Worm (Caenorhabditis elegans) whole organism, L1 larva: ENCODE data around the gene srx-73.

Experiments used
- Y116A8C.19 ChIP-seq: sonication (generic microtip); optimal IDR thresholded peaks from 2 replicates; lab custom pipeline; 2016; ENCODE audit warnings: missing compliant biosample characterization, missing genetic modification characterization, borderline replicate concordance
- aha-1 ChIP-seq: fragments of 150-350 bp; optimal IDR thresholded peaks from 2 replicates; lab custom pipeline; 2014; ENCODE audit warnings: missing biosample characterization, missing genetic modification characterization
- alr-1 ChIP-seq: fragments of 200-800 bp; sonication (Bioruptor generic); optimal IDR thresholded peaks from 2 replicates; lab custom pipeline; 2018; ENCODE audit warnings: borderline replicate concordance, mild to moderate bottlenecking, missing genetic modification characterization, missing compliant biosample characterization
- aly-2 ChIP-seq: fragments of 150-350 bp; optimal IDR thresholded peaks from 2 replicates; lab custom pipeline; 2014; ENCODE audit warnings: missing biosample characterization, missing genetic modification characterization
- ceh-63 ChIP-seq: fragments of 200-800 bp; sonication (Bioruptor generic); optimal IDR thresholded peaks from 2 replicates; lab custom pipeline; 2018; ENCODE audit warnings: mild to moderate bottlenecking, missing genetic modification characterization, missing compliant biosample characterization
- ceh-8 ChIP-seq: fragments of 200-800 bp; sonication (Bioruptor generic); optimal IDR thresholded peaks from 2 replicates; lab custom pipeline; 2018; ENCODE audit warnings: mild to moderate bottlenecking, missing genetic modification characterization, moderate library complexity, missing compliant biosample characterization
- ceh-82 ChIP-seq, 3 experiments: fragments of 150-350 bp in 1 of 3; sonication (generic microtip) in 2 of 3; optimal IDR thresholded peaks; 2 replicates each; lab custom pipeline; 2014 to 2017; ENCODE audit warnings: missing biosample characterization in 3 of 3, missing genetic modification characterization in 3 of 3
- dpl-1 ChIP-seq, 3 experiments: fragments of 150-350 bp in 2 of 3; sonication (generic microtip) in 1 of 3; optimal IDR thresholded peaks; 2 replicates each; lab custom pipeline; 2014 to 2017; ENCODE audit warnings: missing biosample characterization in 3 of 3, missing genetic modification characterization in 3 of 3, missing genetic modification reagents in 3 of 3
- efl-1 ChIP-seq, 4 experiments: fragments of 150-350 bp; optimal IDR thresholded peaks in 3 of 4; peaks in 1 of 4; 1 replicate in 1 of 4; 2 replicates in 3 of 4; lab custom pipeline; 2014; ENCODE audit warnings: missing biosample characterization in 2 of 4, missing genetic modification characterization in 2 of 4, missing genetic modification reagents in 2 of 4
- egl-27 ChIP-seq, 2 experiments: fragments of 150-350 bp in 1 of 2; sonication (generic microtip); optimal IDR thresholded peaks; 3 replicates each; lab custom pipeline; 2017 to 2018; ENCODE audit warnings: missing biosample characterization in 2 of 2, missing genetic modification characterization in 2 of 2, missing genetic modification reagents in 2 of 2
- elt-3 ChIP-seq, 6 experiments: fragments of 150-350 bp in 1 of 6; sonication (generic microtip); optimal IDR thresholded peaks; 2 replicates each; lab custom pipeline; 2017 to 2018; ENCODE audit warnings: missing biosample characterization in 6 of 6, missing genetic modification characterization in 6 of 6, inconsistent platforms in 1 of 6
- fkh-10 ChIP-seq: sonication (generic microtip); optimal IDR thresholded peaks from 2 replicates; lab custom pipeline; 2017; ENCODE audit warnings: missing biosample characterization, missing genetic modification reagents, missing genetic modification characterization
- fkh-8 ChIP-seq: sonication (generic microtip); optimal IDR thresholded peaks from 2 replicates; lab custom pipeline; 2016; ENCODE audit warnings: mild to moderate bottlenecking, missing genetic modification characterization, missing compliant biosample characterization
- fos-1 ChIP-seq: fragments of 150-350 bp; optimal IDR thresholded peaks from 2 replicates; lab custom pipeline; 2014; ENCODE audit warnings: missing biosample characterization, missing genetic modification characterization
- grh-1 ChIP-seq: fragments of 200-800 bp; sonication (Bioruptor generic); IDR thresholded peaks from 2 replicates; pipeline ENCODE4 v1.3.6; 2022; ENCODE audit warnings: missing genetic modification reagents, missing genetic modification characterization, missing compliant biosample characterization
- hlh-17 ChIP-seq: fragments of 200-800 bp; sonication (Bioruptor generic); optimal IDR thresholded peaks from 2 replicates; lab custom pipeline; 2018; ENCODE audit warnings: missing genetic modification characterization, mild to moderate bottlenecking, missing compliant biosample characterization, moderate library complexity, borderline replicate concordance
- irx-1 ChIP-seq: sonication (generic microtip); optimal IDR thresholded peaks from 2 replicates; lab custom pipeline; 2016; ENCODE audit warnings: missing genetic modification characterization, missing compliant biosample characterization
- lin-14 ChIP-seq: fragments of 200-800 bp; sonication (Bioruptor generic); optimal IDR thresholded peaks from 2 replicates; lab custom pipeline; 2018; ENCODE audit warnings: mild to moderate bottlenecking, missing genetic modification characterization, moderate library complexity, missing compliant biosample characterization
- lin-15B ChIP-seq: fragments of 150-350 bp; sonication (generic microtip); optimal IDR thresholded peaks from 3 replicates; lab custom pipeline; 2014; ENCODE audit warnings: missing biosample characterization, missing genetic modification characterization
- lin-35 ChIP-seq, 2 experiments: fragments of 150-350 bp; optimal IDR thresholded peaks; 2 replicates each; lab custom pipeline; 2014; ENCODE audit warnings: missing biosample characterization in 2 of 2, missing genetic modification characterization in 2 of 2, missing genetic modification reagents in 2 of 2
- lin-39 ChIP-seq: fragments of 150-350 bp; optimal IDR thresholded peaks from 2 replicates; lab custom pipeline; 2014; ENCODE audit warnings: missing biosample characterization, missing genetic modification reagents, missing genetic modification characterization
- lir-3 ChIP-seq: sonication (generic microtip); optimal IDR thresholded peaks from 2 replicates; lab custom pipeline; 2016; ENCODE audit warnings: mild to moderate bottlenecking, missing genetic modification characterization, moderate library complexity, missing compliant biosample characterization; ENCODE audit not compliant: poor library complexity
- lsy-2 ChIP-seq, 2 experiments: fragments of 150-350 bp; optimal IDR thresholded peaks; 2 replicates each; lab custom pipeline; 2014; ENCODE audit warnings: missing biosample characterization in 2 of 2, missing genetic modification characterization in 2 of 2
- mef-2 ChIP-seq: fragments of 150-350 bp; optimal IDR thresholded peaks from 2 replicates; lab custom pipeline; 2014; ENCODE audit warnings: missing biosample characterization, missing genetic modification characterization
- mep-1 ChIP-seq: fragments of 150-350 bp; optimal IDR thresholded peaks from 2 replicates; lab custom pipeline; 2014; ENCODE audit warnings: missing biosample characterization, missing genetic modification characterization
- nhr-11 ChIP-seq: fragments of 150-350 bp; optimal IDR thresholded peaks from 2 replicates; lab custom pipeline; 2014; ENCODE audit warnings: missing biosample characterization, missing genetic modification characterization
- nhr-12 ChIP-seq: sonication (generic microtip); optimal IDR thresholded peaks from 2 replicates; lab custom pipeline; 2017; ENCODE audit warnings: missing biosample characterization, missing genetic modification characterization
- nhr-19 ChIP-seq: fragments of 200-800 bp; sonication (Bioruptor generic); conservative IDR thresholded peaks from 2 replicates; pipeline ENCODE4 v1.3.6; 2022; ENCODE audit warnings: missing genetic modification characterization, missing compliant biosample characterization
- nhr-20 ChIP-seq: sonication (generic microtip); optimal IDR thresholded peaks from 2 replicates; lab custom pipeline; 2016; ENCODE audit warnings: mild to moderate bottlenecking, missing genetic modification characterization, missing compliant biosample characterization
- nhr-28 ChIP-seq: fragments of 150-350 bp; optimal IDR thresholded peaks from 2 replicates; lab custom pipeline; 2014; ENCODE audit warnings: missing biosample characterization, missing genetic modification characterization
- nhr-47 ChIP-seq: sonication (generic microtip); optimal IDR thresholded peaks from 2 replicates; lab custom pipeline; 2016; ENCODE audit warnings: mild to moderate bottlenecking, missing genetic modification characterization, moderate library complexity, missing compliant biosample characterization
- nhr-71 ChIP-seq: sonication (generic microtip); optimal IDR thresholded peaks from 2 replicates; lab custom pipeline; 2016; ENCODE audit warnings: mild to moderate bottlenecking, missing genetic modification characterization, moderate library complexity, missing compliant biosample characterization
- nhr-76 ChIP-seq: sonication (generic microtip); optimal IDR thresholded peaks from 2 replicates; lab custom pipeline; 2017; ENCODE audit warnings: missing biosample characterization, missing genetic modification characterization
- nhr-77 ChIP-seq: fragments of 150-350 bp; optimal IDR thresholded peaks from 2 replicates; lab custom pipeline; 2014; ENCODE audit warnings: missing biosample characterization, missing genetic modification characterization
- nhr-84 ChIP-seq: sonication (generic microtip); optimal IDR thresholded peaks from 2 replicates; lab custom pipeline; 2017; ENCODE audit warnings: missing biosample characterization, missing genetic modification characterization
- nhr-85 ChIP-seq: sonication (generic microtip); peaks from one replicate; lab custom pipeline; 2016; ENCODE audit warnings: missing genetic modification characterization, inconsistent platforms, missing compliant biosample characterization
- skn-1 ChIP-seq: fragments of 150-350 bp; optimal IDR thresholded peaks from 2 replicates; lab custom pipeline; 2014; ENCODE audit warnings: missing biosample characterization, missing genetic modification characterization
- snpc-4 ChIP-seq: fragments of 150-350 bp; optimal IDR thresholded peaks from 2 replicates; lab custom pipeline; 2014; ENCODE audit warnings: missing biosample characterization, missing genetic modification characterization
- swsn-7 ChIP-seq: sonication (generic microtip); optimal IDR thresholded peaks from 2 replicates; lab custom pipeline; 2016; ENCODE audit warnings: missing genetic modification characterization, missing compliant biosample characterization
- tbx-2 ChIP-seq: sonication (generic microtip); optimal IDR thresholded peaks from 2 replicates; lab custom pipeline; 2016; ENCODE audit warnings: missing genetic modification characterization, missing compliant biosample characterization
- tlp-1 ChIP-seq: fragments of 150-350 bp; optimal IDR thresholded peaks from 2 replicates; lab custom pipeline; 2014; ENCODE audit warnings: missing biosample characterization, missing genetic modification characterization
- unc-30 ChIP-seq: sonication (generic microtip); optimal IDR thresholded peaks from 2 replicates; lab custom pipeline; 2017; ENCODE audit warnings: missing biosample characterization, missing genetic modification characterization
- unc-62 ChIP-seq: fragments of 150-350 bp; optimal IDR thresholded peaks from 2 replicates; lab custom pipeline; 2014; ENCODE audit warnings: missing biosample characterization, missing genetic modification reagents, missing genetic modification characterization
- unc-98 ChIP-seq: fragments of 200-800 bp; sonication (Bioruptor generic); IDR thresholded peaks from 2 replicates; pipeline ENCODE4 v1.3.6; 2022; ENCODE audit warnings: missing genetic modification characterization, missing compliant biosample characterization
- vab-15 ChIP-seq: sonication (generic microtip); optimal IDR thresholded peaks from 2 replicates; lab custom pipeline; 2017; ENCODE audit warnings: missing genotype, mild to moderate bottlenecking, missing genetic modification characterization, missing compliant biosample characterization
- xbp-1 ChIP-seq: sonication (generic microtip); optimal IDR thresholded peaks from 2 replicates; lab custom pipeline; 2016; ENCODE audit warnings: missing genetic modification characterization, missing compliant biosample characterization
- zip-4 ChIP-seq: fragments of 200-800 bp; sonication (Bioruptor generic); optimal IDR thresholded peaks from 2 replicates; lab custom pipeline; 2018; ENCODE audit warnings: mild to moderate bottlenecking, missing genetic modification characterization, moderate library complexity, missing compliant biosample characterization
- ztf-4 ChIP-seq: fragments of 150-350 bp; optimal IDR thresholded peaks from 2 replicates; lab custom pipeline; 2014; ENCODE audit warnings: missing biosample characterization, missing genetic modification characterization

The srx-73 gene

ce11 chrV:4694466-4695092 is 29.0 kb upstream of the srx-73 start (continued):
- peak; percentile 55 for TF ChIP-seq nhr-11 (tag; lab: Kevin White, UChicago)
- TF ChIP-seq mep-1 (tag; lab: Kevin White, UChicago), result no peak
- TF ChIP-seq lsy-2 (tag; optimal IDR thresholded peaks at IDR 0.05; lab: Kevin White, UChicago), result peak; percentile 9 to 62
- peak; percentile 68 for TF ChIP-seq vab-15 (tag; lab: Kevin White, UChicago)
- peak; percentile 57 for TF ChIP-seq lir-3 (tag; lab: Kevin White, UChicago)
- peak; percentile 35 for TF ChIP-seq nhr-20 (tag; lab: Kevin White, UChicago)
- TF ChIP-seq irx-1, result no peak
- peak; percentile 24 for TF ChIP-seq ztf-4 (tag; lab: Kevin White, UChicago)
- peak; percentile 27 for TF ChIP-seq lin-39 (tag; lab: Kevin White, UChicago)
- no peak for TF ChIP-seq aly-2 (tag; lab: Kevin White, UChicago)
- no peak for TF ChIP-seq efl-1 (optimal IDR thresholded peaks at IDR 0.05; lab: Kevin White, UChicago)
- TF ChIP-seq efl-1 (GFP tag; optimal IDR thresholded peaks at IDR 0.05 in 1 of 2; lab: Kevin White, UChicago), result peak in 1 of 2 experiments; percentile 84
- TF ChIP-seq fkh-8 (tag; lab: Kevin White, UChicago), result no peak
- no peak for TF ChIP-seq nhr-77 (tag; lab: Kevin White, UChicago)
- TF ChIP-seq snpc-4 (tag; lab: Kevin White, UChicago), result no peak
- TF ChIP-seq nhr-85 (tag; lab: Kevin White, UChicago), result peak; percentile 66
- no peak for TF ChIP-seq lin-15B (tag; lab: Kevin White, UChicago)
- TF ChIP-seq fos-1 (tag; lab: Kevin White, UChicago), result no peak

- TF ChIP-seq tbx-2 (tag; lab: Kevin White, UChicago) (peak; percentile 46), vab-15 (tag; lab: Kevin White, UChicago) (no peak), egl-27 (tag; optimal IDR thresholded peaks at IDR 0.05; lab: Kevin White, UChicago) (no peak), snpc-4 (tag; lab: Kevin White, UChicago) (no peak), ceh-63 (no peak), nhr-71 (peak; percentile 64), grh-1 (GFP tag; lab: Robert Waterston, UW) (no peak), lir-3 (tag; lab: Kevin White, UChicago) (no peak), nhr-19 (GFP tag; lab: Robert Waterston, UW) (peak; percentile 39; the same call in 1 of the 2 replicates), elt-3 (tag; optimal IDR thresholded peaks at IDR 0.05; lab: Kevin White, UChicago) (no peak), efl-1 (optimal IDR thresholded peaks at IDR 0.05; lab: Kevin White, UChicago) (no peak), efl-1 (GFP tag; optimal IDR thresholded peaks at IDR 0.05 in 1 of 2; lab: Kevin White, UChicago) (no peak), nhr-28 (tag; lab: Kevin White, UChicago) (no peak), ztf-4 (tag; lab: Kevin White, UChicago) (no peak), mef-2 (tag; lab: Kevin White, UChicago) (no peak), unc-98 (GFP tag; lab: Robert Waterston, UW) (no peak), dpl-1 (GFP tag; optimal IDR thresholded peaks at IDR 0.05; lab: Kevin White, UChicago) (no peak), alr-1 (tag; lab: Kevin White, UChicago) (no peak), aha-1 (tag; lab: Kevin White, UChicago) (no peak), nhr-85 (tag; lab: Kevin White, UChicago) (no peak), irx-1 (no peak), nhr-76 (tag; lab: Kevin White, UChicago) (no peak), zip-4 (GFP tag; lab: Kevin White, UChicago) (no peak), fkh-10 (no peak), nhr-77 (tag; lab: Kevin White, UChicago) (no peak), mep-1 (tag; lab: Kevin White, UChicago) (no peak), lin-35 (GFP tag; optimal IDR thresholded peaks at IDR 0.05; lab: Kevin White, UChicago) (no peak), Y116A8C.19 (tag; lab: Kevin White, UChicago) (no peak), nhr-12 (tag; lab: Kevin White, UChicago) (no peak), xbp-1 (tag; lab: Kevin White, UChicago) (no peak), ceh-82 (tag; optimal IDR thresholded peaks at IDR 0.05; lab: Kevin White, UChicago) (no peak), skn-1 (tag; lab: Kevin White, UChicago) (no peak), unc-62 (GFP tag; lab: Kevin White, UChicago) (no peak), tlp-1 (no peak), swsn-7 (tag; lab: Kevin White, UChicago) (no peak), lin-14 (peak; percentile 69), unc-30 (tag; lab: Kevin White, UChicago) (no peak), hlh-17 (GFP tag; lab: Kevin White, UChicago) (no peak), ceh-8 (GFP tag; lab: Kevin White, UChicago) (no peak), nhr-47 (tag; lab: Kevin White, UChicago) (no peak), nhr-84 (tag; lab: Kevin White, UChicago) (no peak)
Observed at ce11 chrV:4693282-4693588, 27.7 kb upstream of the srx-73 start.
